4 fruit fly cellular contexts compared by ENCODE assay signal in the genomic region with DNA sequence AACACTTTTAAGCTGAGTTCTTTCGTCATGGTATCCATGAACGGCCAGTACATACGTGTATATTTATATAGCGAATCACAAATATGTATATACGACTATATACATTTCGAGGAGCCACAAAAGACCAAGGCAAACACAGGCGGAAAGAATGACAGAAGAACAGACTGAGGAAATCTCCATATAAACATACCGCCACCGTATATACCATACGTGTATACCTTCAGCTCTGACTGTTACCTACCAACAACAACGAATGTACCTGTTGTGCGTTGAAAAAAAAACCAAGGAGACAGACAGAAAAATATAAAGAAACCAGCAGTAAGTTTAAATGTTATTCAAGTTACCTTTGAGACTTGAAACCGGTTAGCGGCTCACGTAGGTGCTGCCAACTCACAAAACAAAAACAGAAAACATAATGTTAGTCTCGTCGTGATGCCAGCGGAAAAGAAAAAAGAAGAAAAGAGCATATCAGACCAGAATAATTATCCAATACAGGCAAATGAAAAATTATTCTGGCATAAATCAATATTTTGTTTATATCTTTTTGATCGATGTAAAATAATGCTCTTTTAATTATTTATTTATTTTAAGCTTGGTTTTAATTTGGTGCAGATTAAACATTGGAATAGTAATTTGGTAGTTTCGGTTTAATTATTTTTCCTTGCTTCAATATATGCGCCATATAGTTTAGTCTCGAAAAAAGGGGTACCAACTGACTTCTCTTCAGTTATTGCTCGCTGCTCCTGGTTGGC.
TF ChIP-seq lines count a peak whose summit lies in the region.

No protein-coding gene starts in this region.

- no peak for TF ChIP-seq CTCF in whole organism, embryonic (GFP tag; optimal IDR thresholded peaks at IDR 0.05; lab: Kevin White, UChicago)

TF ChIP-seq in whole organism, embryonic, 481 proteins besides CTCF, POLR2A, EP300 and RAD21 (continues in another document):
- TF ChIP-seq bsh (GFP tag; optimal IDR thresholded peaks at IDR 0.05; lab: Kevin White, UChicago) = peak in 1 of 2 experiments; percentile 21
- TF ChIP-seq maf-S (GFP tag; optimal IDR thresholded peaks at IDR 0.05; lab: Kevin White, UChicago) = no peak
- TF ChIP-seq CG1792 (GFP tag; optimal IDR thresholded peaks at IDR 0.05; lab: Kevin White, UChicago) = no peak
- no peak for TF ChIP-seq Dip2 (GFP tag; IDR thresholded peaks at IDR 0.05; lab: Robert Waterston, UW)
- peak; percentile 90 for TF ChIP-seq CG15269 (tag; optimal IDR thresholded peaks at IDR 0.05; lab: Kevin White, UChicago)
- no peak for TF ChIP-seq Nf-YB (GFP tag; optimal IDR thresholded peaks at IDR 0.05; lab: Kevin White, UChicago)
- no peak for TF ChIP-seq dimm (GFP tag; IDR thresholded peaks at IDR 0.05; lab: Robert Waterston, UW)
- no peak for TF ChIP-seq zfh2 (GFP tag; optimal IDR thresholded peaks at IDR 0.05; lab: Kevin White, UChicago)
- no peak for TF ChIP-seq ems (GFP tag; optimal IDR thresholded peaks at IDR 0.05; lab: Kevin White, UChicago)
- TF ChIP-seq CG13894 (tag; optimal IDR thresholded peaks at IDR 0.05; lab: Kevin White, UChicago) = peak; percentile 73
- no peak for TF ChIP-seq CG2202 (tag; optimal IDR thresholded peaks at IDR 0.05; lab: Kevin White, UChicago)
- no peak for TF ChIP-seq Dp (GFP tag; optimal IDR thresholded peaks at IDR 0.05; lab: Kevin White, UChicago)
- no peak for TF ChIP-seq vfl (GFP tag; optimal IDR thresholded peaks at IDR 0.05; lab: Kevin White, UChicago)
- TF ChIP-seq CG8281 (tag; optimal IDR thresholded peaks at IDR 0.05; lab: Kevin White, UChicago) = peak; percentile 22
- TF ChIP-seq abd-A (tag; optimal IDR thresholded peaks at IDR 0.05; lab: Kevin White, UChicago) = peak; percentile 33
- TF ChIP-seq caup (GFP tag; optimal IDR thresholded peaks at IDR 0.05; lab: Kevin White, UChicago; ENCODE audit: severe bottlenecking) = peak; percentile 7
- TF ChIP-seq ftz-f1 (GFP tag; optimal IDR thresholded peaks at IDR 0.05; lab: Kevin White, UChicago) = no peak
- TF ChIP-seq pan (optimal IDR thresholded peaks at IDR 0.05; lab: Kevin White, UChicago) = no peak
- peak in 1 of 2 experiments; percentile 4 for TF ChIP-seq pan (GFP tag; optimal IDR thresholded peaks at IDR 0.05 in 1 of 2, IDR thresholded peaks at IDR 0.05 in 1 of 2)
- TF ChIP-seq CG15696 (tag; optimal IDR thresholded peaks at IDR 0.05; lab: Kevin White, UChicago) = peak; percentile 24

TF ChIP-seq in whole organism, prepupa, 60 proteins besides CTCF, POLR2A, EP300 and RAD21 (continues in another document):
- peak; percentile 74 to 76 for TF ChIP-seq ss (GFP tag; optimal IDR thresholded peaks at IDR 0.05; lab: Kevin White, UChicago)
- TF ChIP-seq CG32006 (GFP tag; optimal IDR thresholded peaks at IDR 0.05; lab: Kevin White, UChicago) = peak; percentile 86
- no peak for TF ChIP-seq CG3032 (tag; optimal IDR thresholded peaks at IDR 0.05; lab: Kevin White, UChicago)
- TF ChIP-seq Ets21C (GFP tag; optimal IDR thresholded peaks at IDR 0.05; lab: Kevin White, UChicago) = no peak
- peak; percentile 59 for TF ChIP-seq dac (GFP tag; optimal IDR thresholded peaks at IDR 0.05; lab: Kevin White, UChicago)
- no peak for TF ChIP-seq CG6163 (GFP tag; IDR thresholded peaks at IDR 0.05; lab: Robert Waterston, UW)
- peak; percentile 59 for TF ChIP-seq net (GFP tag; optimal IDR thresholded peaks at IDR 0.05; lab: Kevin White, UChicago)
- TF ChIP-seq CG6808 (GFP tag; optimal IDR thresholded peaks at IDR 0.05; lab: Kevin White, UChicago) = peak; percentile 70
- TF ChIP-seq Eip78C (GFP tag; lab: Kevin White, UChicago) = peak; percentile 84
- peak; percentile 49 for TF ChIP-seq spab (GFP tag; optimal IDR thresholded peaks at IDR 0.05; lab: Kevin White, UChicago)
- no peak for TF ChIP-seq CG10669 (GFP tag; optimal IDR thresholded peaks at IDR 0.05; lab: Kevin White, UChicago)
- TF ChIP-seq Hr39 (GFP tag; optimal IDR thresholded peaks at IDR 0.05; lab: Kevin White, UChicago) = peak; percentile 46
- TF ChIP-seq OdsH (GFP tag; optimal IDR thresholded peaks at IDR 0.05; lab: Kevin White, UChicago) = peak; percentile 81
- TF ChIP-seq CG8632 (GFP tag; optimal IDR thresholded peaks at IDR 0.05; lab: Kevin White, UChicago) = peak; percentile 34
- peak; percentile 7 for TF ChIP-seq CG31627 (GFP tag; optimal IDR thresholded peaks at IDR 0.05; lab: Kevin White, UChicago)
- no peak for TF ChIP-seq fd85E (GFP tag; optimal IDR thresholded peaks at IDR 0.05; lab: Kevin White, UChicago)
- TF ChIP-seq CG8119 (GFP tag; IDR thresholded peaks at IDR 0.05; lab: Robert Waterston, UW) = peak; percentile 85; the same call in 2 of the 3 replicates
- no peak for TF ChIP-seq CG8319 (GFP tag; optimal IDR thresholded peaks at IDR 0.05; lab: Kevin White, UChicago)
- no peak for TF ChIP-seq Eip93F (GFP tag; optimal IDR thresholded peaks at IDR 0.05; lab: Kevin White, UChicago)
- peak; percentile 45 for TF ChIP-seq lz (GFP tag; optimal IDR thresholded peaks at IDR 0.05; lab: Kevin White, UChicago)
- peak; percentile 48 for TF ChIP-seq Sox14 (GFP tag; optimal IDR thresholded peaks at IDR 0.05; lab: Kevin White, UChicago)

TF ChIP-seq in whole organism, pupa, 21 proteins besides CTCF, POLR2A, EP300 and RAD21:
- TF ChIP-seq CG8159 (tag; optimal IDR thresholded peaks at IDR 0.05; lab: Kevin White, UChicago) (peak; percentile 23), CG10348 (GFP tag; IDR thresholded peaks at IDR 0.05; lab: Robert Waterston, UW) (no peak), Pif1B (GFP tag; optimal IDR thresholded peaks at IDR 0.05; lab: Kevin White, UChicago) (peak; percentile 54), CG15710 (tag; optimal IDR thresholded peaks at IDR 0.05; lab: Kevin White, UChicago) (peak; percentile 48), CG34367 (tag; optimal IDR thresholded peaks at IDR 0.05; lab: Kevin White, UChicago) (peak; percentile 37), CG12605 (GFP tag; IDR thresholded peaks at IDR 0.05; lab: Robert Waterston, UW) (peak; percentile 55; the same call in 1 of the 2 replicates), D1 (tag; optimal IDR thresholded peaks at IDR 0.05; lab: Kevin White, UChicago) (no peak), CG13204 (GFP tag; optimal IDR thresholded peaks at IDR 0.05; lab: Kevin White, UChicago) (peak; percentile 45), Snoo (tag; optimal IDR thresholded peaks at IDR 0.05; lab: Kevin White, UChicago) (peak; percentile 38), CG8301 (tag; optimal IDR thresholded peaks at IDR 0.05; lab: Kevin White, UChicago) (peak; percentile 14), fd96Ca (GFP tag; IDR thresholded peaks at IDR 0.05; lab: Robert Waterston, UW) (no peak), EcR (GFP tag; optimal IDR thresholded peaks at IDR 0.05; lab: Kevin White, UChicago) (peak; percentile 80), CG14655 (GFP tag; optimal IDR thresholded peaks at IDR 0.05; lab: Kevin White, UChicago) (no peak), CG4496 (GFP tag; IDR thresholded peaks at IDR 0.05; lab: Robert Waterston, UW) (no peak), rn (GFP tag; IDR thresholded peaks at IDR 0.05; lab: Robert Waterston, UW) (no peak), Ets98B (GFP tag; IDR thresholded peaks at IDR 0.05; lab: Robert Waterston, UW) (no peak), gl (tag; optimal IDR thresholded peaks at IDR 0.05; lab: Kevin White, UChicago) (peak; percentile 52), CG32121 (GFP tag; IDR thresholded peaks at IDR 0.05; lab: Robert Waterston, UW) (no peak), CG9948 (tag; optimal IDR thresholded peaks at IDR 0.05; lab: Kevin White, UChicago) (peak; percentile 36), CG17806 (tag; optimal IDR thresholded peaks at IDR 0.05; lab: Kevin White, UChicago) (peak; percentile 22), Pif1A (GFP tag; optimal IDR thresholded peaks at IDR 0.05; lab: Kevin White, UChicago) (peak; percentile 32)

TF ChIP-seq in whole organism, wandering third instar larva, 38 proteins besides CTCF, POLR2A, EP300 and RAD21 (continues in another document):
- TF ChIP-seq Dfd (GFP tag; optimal IDR thresholded peaks at IDR 0.05; lab: Kevin White, UChicago) = no peak
- TF ChIP-seq foxo (GFP tag; optimal IDR thresholded peaks at IDR 0.05; lab: Kevin White, UChicago) = peak in 1 of 2 experiments; percentile 38
- peak; percentile 3 for TF ChIP-seq jim (GFP tag; optimal IDR thresholded peaks at IDR 0.05; lab: Kevin White, UChicago)
- peak; percentile 56 for TF ChIP-seq fru (GFP tag; optimal IDR thresholded peaks at IDR 0.05; lab: Kevin White, UChicago)
- no peak for TF ChIP-seq Vsx2 (GFP tag; optimal IDR thresholded peaks at IDR 0.05; lab: Kevin White, UChicago; ENCODE audit: partially characterized antibody)
- TF ChIP-seq dsf (GFP tag; optimal IDR thresholded peaks at IDR 0.05; lab: Kevin White, UChicago; ENCODE audit: borderline replicate concordance) = no peak
- no peak for TF ChIP-seq Rel (GFP tag; optimal IDR thresholded peaks at IDR 0.05; lab: Kevin White, UChicago)
- no peak for TF ChIP-seq Rel (tag; optimal IDR thresholded peaks at IDR 0.05; lab: Kevin White, UChicago)
- no peak for TF ChIP-seq sv (GFP tag; optimal IDR thresholded peaks at IDR 0.05; lab: Kevin White, UChicago)
- TF ChIP-seq CG9705 (GFP tag; optimal IDR thresholded peaks at IDR 0.05; lab: Kevin White, UChicago) = no peak
- no peak for TF ChIP-seq HLH106 (tag; optimal IDR thresholded peaks at IDR 0.05; lab: Kevin White, UChicago)
- TF ChIP-seq sage (GFP tag; optimal IDR thresholded peaks at IDR 0.05; lab: Kevin White, UChicago) = peak; percentile 22
- peak; percentile 50 for TF ChIP-seq psq (GFP tag; optimal IDR thresholded peaks at IDR 0.05; lab: Kevin White, UChicago)
- peak; percentile 73 for TF ChIP-seq Hr83 (GFP tag; optimal IDR thresholded peaks at IDR 0.05; lab: Kevin White, UChicago; ENCODE audit: poor library complexity, severe bottlenecking)
- TF ChIP-seq brk (GFP tag; optimal IDR thresholded peaks at IDR 0.05; lab: Kevin White, UChicago) = peak; percentile 74
- TF ChIP-seq Abd-B (GFP tag; optimal IDR thresholded peaks at IDR 0.05; lab: Kevin White, UChicago) = no peak
- TF ChIP-seq Myc (optimal IDR thresholded peaks at IDR 0.05; lab: Kevin White, UChicago) = no peak
- peak in 1 of 2 experiments; percentile 10 for TF ChIP-seq dl (GFP tag; optimal IDR thresholded peaks at IDR 0.05; lab: Kevin White, UChicago; ENCODE audit: insufficient read depth in 1 of 2, partially characterized antibody in 2 of 2)
- no peak for TF ChIP-seq Hr78 (GFP tag; optimal IDR thresholded peaks at IDR 0.05; lab: Kevin White, UChicago)
- peak; percentile 22 for TF ChIP-seq ey (GFP tag; optimal IDR thresholded peaks at IDR 0.05; lab: Kevin White, UChicago)
- TF ChIP-seq Hnf4 (GFP tag; optimal IDR thresholded peaks at IDR 0.05; lab: Kevin White, UChicago) = peak; percentile 49
- peak; percentile 48 for TF ChIP-seq tai (GFP tag; optimal IDR thresholded peaks at IDR 0.05; lab: Kevin White, UChicago)
- no peak for TF ChIP-seq Mio (GFP tag; optimal IDR thresholded peaks at IDR 0.05; lab: Kevin White, UChicago)
- TF ChIP-seq CrebA (GFP tag; optimal IDR thresholded peaks at IDR 0.05; lab: Kevin White, UChicago; ENCODE audit: borderline replicate concordance) = no peak
- TF ChIP-seq GATAd (GFP tag; optimal IDR thresholded peaks at IDR 0.05; lab: Kevin White, UChicago) = no peak
- TF ChIP-seq usp (GFP tag; optimal IDR thresholded peaks at IDR 0.05; lab: Kevin White, UChicago) = no peak
- TF ChIP-seq pan (optimal IDR thresholded peaks at IDR 0.05; lab: Kevin White, UChicago) = peak; percentile 1
